Fruit fly (Drosophila melanogaster) whole organism, prepupa: ENCODE results near the gene CG31697.

Source experiments
- CG11762 ChIP-seq: fragments of 200-800 bp; sonication (Bioruptor generic); optimal IDR thresholded peaks from 3 replicates; lab custom pipeline; 2016; ENCODE audit warnings: missing biosample characterization, missing genetic modification characterization; ENCODE audit not compliant: insufficient read depth
- CG11902 ChIP-seq: fragments of 200-800 bp; sonication (Bioruptor generic); optimal IDR thresholded peaks from 3 replicates; lab custom pipeline; 2016; ENCODE audit warnings: missing biosample characterization, missing genetic modification characterization
- CG1621 ChIP-seq: fragments of 200-800 bp; sonication (Bioruptor generic); optimal IDR thresholded peaks from 3 replicates; lab custom pipeline; 2018; ENCODE audit warnings: missing biosample characterization, mild to moderate bottlenecking, missing genetic modification characterization
- CG31627 ChIP-seq: fragments of 200-800 bp; sonication (Bioruptor generic); optimal IDR thresholded peaks from 3 replicates; lab custom pipeline; 2016; ENCODE audit warnings: missing biosample characterization, missing genetic modification characterization
- CG34406 ChIP-seq: fragments of 200-800 bp; sonication (Bioruptor generic); optimal IDR thresholded peaks from 3 replicates; lab custom pipeline; 2016; ENCODE audit warnings: missing biosample characterization, missing genetic modification characterization
- CG3919 ChIP-seq: fragments of 200-800 bp; sonication (Bioruptor generic); optimal IDR thresholded peaks from 3 replicates; lab custom pipeline; 2016; ENCODE audit warnings: missing biosample characterization, missing genetic modification characterization
- CG4318 ChIP-seq: fragments of 200-800 bp; sonication (Bioruptor generic); optimal IDR thresholded peaks from 3 replicates; lab custom pipeline; 2017; ENCODE audit warnings: missing biosample characterization, mild to moderate bottlenecking, missing genetic modification characterization
- CG6276 ChIP-seq: fragments of 200-800 bp; sonication (Bioruptor generic); optimal IDR thresholded peaks from 2 replicates; lab custom pipeline; 2017; ENCODE audit warnings: missing biosample characterization, mild to moderate bottlenecking, missing genetic modification characterization
- CG6854 ChIP-seq: fragments of 200-800 bp; sonication (Bioruptor generic); optimal IDR thresholded peaks from 2 replicates; lab custom pipeline; 2017; ENCODE audit warnings: missing biosample characterization, mild to moderate bottlenecking, missing genetic modification characterization
- CG7368 ChIP-seq: fragments of 200-800 bp; sonication (Bioruptor generic); optimal IDR thresholded peaks from 3 replicates; lab custom pipeline; 2016; ENCODE audit warnings: missing biosample characterization, missing genetic modification characterization
- CG8119 ChIP-seq: fragments of 200-800 bp; sonication (Bioruptor generic); IDR thresholded peaks from 3 replicates; pipeline ENCODE4 v1.3.6; 2022; ENCODE audit warnings: missing biosample characterization, missing genetic modification characterization
- CG8319 ChIP-seq: fragments of 200-800 bp; sonication (Bioruptor generic); optimal IDR thresholded peaks from 3 replicates; lab custom pipeline; 2016; ENCODE audit warnings: missing biosample characterization, missing genetic modification characterization
- CG8632 ChIP-seq: fragments of 200-800 bp; sonication (Bioruptor generic); optimal IDR thresholded peaks from 3 replicates; lab custom pipeline; 2016; ENCODE audit warnings: missing biosample characterization, missing genetic modification characterization
- CG9139 ChIP-seq: fragments of 200-800 bp; sonication (Bioruptor generic); optimal IDR thresholded peaks from 3 replicates; lab custom pipeline; 2017; ENCODE audit warnings: missing biosample characterization, mild to moderate bottlenecking, missing genetic modification characterization
- Eip75B ChIP-seq: fragments of 200-800 bp; sonication (Bioruptor generic); optimal IDR thresholded peaks from 3 replicates; lab custom pipeline; 2016; ENCODE audit warnings: missing biosample characterization, missing genetic modification characterization
- Eip78C ChIP-seq: fragments of 200-800 bp; sonication (Bioruptor generic); peaks from one replicate; lab custom pipeline; 2016; ENCODE audit warnings: missing biosample characterization, missing genetic modification characterization
- Eip93F ChIP-seq: fragments of 200-800 bp; sonication (Bioruptor generic); optimal IDR thresholded peaks from 2 replicates; lab custom pipeline; 2016; ENCODE audit warnings: missing biosample characterization, mild to moderate bottlenecking, missing genetic modification characterization
- Ets21C ChIP-seq: fragments of 200-800 bp; sonication (Bioruptor generic); optimal IDR thresholded peaks from 3 replicates; lab custom pipeline; 2016; ENCODE audit warnings: missing biosample characterization, missing genetic modification characterization
- Ets96B ChIP-seq: fragments of 200-800 bp; optimal IDR thresholded peaks from 2 replicates; lab custom pipeline; 2019; ENCODE audit warnings: missing biosample characterization, mild to moderate bottlenecking, missing genetic modification characterization, moderate library complexity
- Gug ChIP-seq: fragments of 200-800 bp; sonication (Bioruptor generic); IDR thresholded peaks from 2 replicates; pipeline ENCODE4 v1.3.6; 2022; ENCODE audit warnings: missing biosample characterization, missing genetic modification characterization
- Hr39 ChIP-seq: fragments of 200-800 bp; sonication (Bioruptor generic); optimal IDR thresholded peaks from 2 replicates; lab custom pipeline; 2016; ENCODE audit warnings: missing biosample characterization, missing genetic modification characterization
- Hr4 ChIP-seq: fragments of 200-800 bp; sonication (Bioruptor generic); optimal IDR thresholded peaks from 3 replicates; lab custom pipeline; 2016; ENCODE audit warnings: missing biosample characterization, missing genetic modification characterization
- Met ChIP-seq: fragments of 200-800 bp; sonication (Bioruptor generic); optimal IDR thresholded peaks from 3 replicates; lab custom pipeline; 2016; ENCODE audit warnings: missing biosample characterization, missing genetic modification characterization
- OdsH ChIP-seq: fragments of 200-800 bp; sonication (Bioruptor generic); optimal IDR thresholded peaks from 3 replicates; lab custom pipeline; 2016; ENCODE audit warnings: missing biosample characterization, missing genetic modification characterization
- Sox102F ChIP-seq: fragments of 200-800 bp; sonication (Bioruptor generic); optimal IDR thresholded peaks from 2 replicates; lab custom pipeline; 2016; ENCODE audit warnings: missing biosample characterization, mild to moderate bottlenecking, missing genetic modification characterization
- Sox15 ChIP-seq: fragments of 200-800 bp; sonication (Bioruptor generic); optimal IDR thresholded peaks from 3 replicates; lab custom pipeline; 2016; ENCODE audit warnings: missing biosample characterization, missing genetic modification characterization
- achi ChIP-seq: fragments of 200-800 bp; sonication (Bioruptor generic); optimal IDR thresholded peaks from 3 replicates; lab custom pipeline; 2016; ENCODE audit warnings: missing biosample characterization, missing genetic modification characterization
- acj6 ChIP-seq: fragments of 200-800 bp; sonication (Bioruptor generic); optimal IDR thresholded peaks from 3 replicates; lab custom pipeline; 2016; ENCODE audit warnings: missing biosample characterization, missing genetic modification characterization
- dac ChIP-seq: fragments of 200-800 bp; sonication (Bioruptor generic); optimal IDR thresholded peaks from 2 replicates; lab custom pipeline; 2017; ENCODE audit warnings: missing biosample characterization, mild to moderate bottlenecking, missing genetic modification characterization
- eg ChIP-seq: fragments of 200-800 bp; sonication (Bioruptor generic); IDR thresholded peaks from 3 replicates; pipeline ENCODE4 v1.3.6; 2022; ENCODE audit warnings: missing biosample characterization, missing genetic modification characterization
- fd59A ChIP-seq: fragments of 200-800 bp; sonication (Bioruptor generic); optimal IDR thresholded peaks from 2 replicates; lab custom pipeline; 2017; ENCODE audit warnings: missing biosample characterization, mild to moderate bottlenecking, missing genetic modification characterization, missing genetic modification reagents
- fd85E ChIP-seq: fragments of 200-800 bp; sonication (Bioruptor generic); optimal IDR thresholded peaks from 3 replicates; lab custom pipeline; 2016; ENCODE audit warnings: missing biosample characterization, missing genetic modification characterization
- fkh ChIP-seq: fragments of 200-800 bp; sonication (Bioruptor generic); optimal IDR thresholded peaks from 3 replicates; lab custom pipeline; 2017; ENCODE audit warnings: missing biosample characterization, mild to moderate bottlenecking, missing genetic modification characterization, moderate library complexity
- lz ChIP-seq: fragments of 200-800 bp; sonication (Bioruptor generic); optimal IDR thresholded peaks from 3 replicates; lab custom pipeline; 2016; ENCODE audit warnings: missing biosample characterization, missing genetic modification characterization
- net ChIP-seq: fragments of 200-800 bp; sonication (Bioruptor generic); optimal IDR thresholded peaks from 3 replicates; lab custom pipeline; 2016; ENCODE audit warnings: missing biosample characterization, missing genetic modification characterization
- pdm3 ChIP-seq: fragments of 200-800 bp; sonication (Bioruptor generic); optimal IDR thresholded peaks from 3 replicates; lab custom pipeline; 2016; ENCODE audit warnings: missing biosample characterization, missing genetic modification characterization
- salr ChIP-seq, 2 experiments: fragments of 200-800 bp; sonication (Bioruptor generic); optimal IDR thresholded peaks; 3 replicates each; lab custom pipeline; 2016 to 2018; ENCODE audit warnings: missing biosample characterization in 2 of 2, missing genetic modification characterization in 2 of 2, mild to moderate bottlenecking in 1 of 2
- ss ChIP-seq, 2 experiments: fragments of 200-800 bp; sonication (Bioruptor generic); optimal IDR thresholded peaks; 2 replicates in 1 of 2; 3 replicates in 1 of 2; lab custom pipeline; 2017 to 2018; ENCODE audit warnings: mild to moderate bottlenecking in 2 of 2, missing biosample characterization in 2 of 2, missing genetic modification characterization in 2 of 2, moderate library complexity in 1 of 2
- vri ChIP-seq: fragments of 200-800 bp; sonication (Bioruptor generic); optimal IDR thresholded peaks from 3 replicates; lab custom pipeline; 2016; ENCODE audit warnings: missing biosample characterization, mild to moderate bottlenecking, missing genetic modification characterization

The CG31697 gene

dm6 chr2L:19549412-19549811 is 14.2 kb downstream of the CG31697 start (continued):
- TF ChIP-seq CG1621 (tag; lab: Kevin White, UChicago), result peak; percentile 69

dm6 chr2L:19563029-19563980 is 28.1 kb downstream of the CG31697 start, which contains the start of gene CG13078:
Gene CG13078, plus strand, starts transcription at chr2L:19563930.
- TF ChIP-seq CG11902 (no peak), CG4318 (GFP tag; lab: Kevin White, UChicago) (no peak), achi (GFP tag; lab: Kevin White, UChicago) (no peak), CG8632 (no peak), eg (GFP tag; lab: Robert Waterston, UW) (no peak), CG11762 (GFP tag; lab: Kevin White, UChicago) (no peak), fd85E (GFP tag; lab: Kevin White, UChicago) (no peak), salr (GFP tag; optimal IDR thresholded peaks at IDR 0.05; lab: Kevin White, UChicago) (no peak)
- TF ChIP-seq, all 60 proteins: peak for 0

dm6 chr2L:19565233-19565898 is 30.1 kb downstream of the CG31697 start, which contains the start of gene CG13077:
Gene CG13077, plus strand, starts transcription at chr2L:19565863.
- TF ChIP-seq CG1621 (tag; lab: Kevin White, UChicago), result no peak
- TF ChIP-seq fkh, result peak; percentile 40
- peak; percentile 38 for TF ChIP-seq Eip78C
- TF ChIP-seq OdsH, result no peak
- TF ChIP-seq, all 60 proteins: peak for 2

dm6 chr2L:19567305-19567898 is 32.2 kb downstream of the CG31697 start:
- TF ChIP-seq Ets21C (GFP tag; lab: Kevin White, UChicago) (no peak), lz (GFP tag; lab: Kevin White, UChicago) (no peak), Eip78C (peak; percentile 25), CG6854 (GFP tag; lab: Kevin White, UChicago) (no peak), CG11762 (GFP tag; lab: Kevin White, UChicago) (no peak), CG6276 (GFP tag; lab: Kevin White, UChicago) (no peak), CG8319 (GFP tag; lab: Kevin White, UChicago) (no peak), vri (peak; percentile 7)

dm6 chr2L:19570806-19571254 is 35.6 kb downstream of the CG31697 start:
- TF ChIP-seq CG4318 (GFP tag; lab: Kevin White, UChicago) (peak; percentile 28), Eip75B (no peak), Eip93F (GFP tag; lab: Kevin White, UChicago) (peak; percentile 37), CG3919 (peak; percentile 35), Met (GFP tag; lab: Kevin White, UChicago) (peak; percentile 43), Sox15 (no peak), Hr4 (GFP tag; lab: Kevin White, UChicago) (peak; percentile 73), vri (peak; percentile 4), pdm3 (GFP tag; lab: Kevin White, UChicago) (peak; percentile 54), fkh (no peak), net (GFP tag; lab: Kevin White, UChicago) (peak; percentile 31), ss (GFP tag; optimal IDR thresholded peaks at IDR 0.05; lab: Kevin White, UChicago) (no peak), fd59A (GFP tag; lab: Kevin White, UChicago) (no peak), CG8119 (GFP tag; lab: Robert Waterston, UW) (0 out of 3 replicates have a peak, but pooled peaks have one; percentile 39), CG9139 (no peak), CG31627 (GFP tag; lab: Kevin White, UChicago) (peak; percentile 31), Ets96B (no peak), Gug (peak; percentile 37), eg (GFP tag; lab: Robert Waterston, UW) (peak; percentile 59; the same call in 1 of the 3 replicates), dac (GFP tag; lab: Kevin White, UChicago) (peak; percentile 22), Sox102F (peak; percentile 22), Hr39 (peak; percentile 44), acj6 (GFP tag; lab: Kevin White, UChicago) (peak; percentile 8), CG34406 (GFP tag; lab: Kevin White, UChicago) (no peak), CG7368 (GFP tag; lab: Kevin White, UChicago) (no peak)
